Fruit fly (Drosophila melanogaster) whole organism, prepupa: ENCODE measurements around the gene AIMP2.

Source experiments
- Blimp-1 ChIP-seq: fragments of 200-800 bp; sonication (Bioruptor generic); optimal IDR thresholded peaks from 3 replicates; lab custom pipeline; 2017; ENCODE audit warnings: missing biosample characterization, missing genetic modification characterization, mild to moderate bottlenecking, moderate library complexity, missing genetic modification reagents
- CG10669 ChIP-seq: fragments of 200-800 bp; sonication (Bioruptor generic); optimal IDR thresholded peaks from 3 replicates; lab custom pipeline; 2018; ENCODE audit warnings: missing biosample characterization, mild to moderate bottlenecking, missing genetic modification characterization, moderate library complexity
- CG11294 ChIP-seq: fragments of 200-800 bp; sonication (Bioruptor generic); IDR thresholded peaks from 2 replicates; pipeline ENCODE4 v1.3.6; 2022; ENCODE audit warnings: missing biosample characterization, missing genetic modification characterization
- CG11902 ChIP-seq: fragments of 200-800 bp; sonication (Bioruptor generic); optimal IDR thresholded peaks from 3 replicates; lab custom pipeline; 2016; ENCODE audit warnings: missing biosample characterization, missing genetic modification characterization
- CG15336 ChIP-seq: fragments of 200-800 bp; sonication (Bioruptor generic); IDR thresholded peaks from 2 replicates; pipeline ENCODE4 v1.3.6; 2022; ENCODE audit warnings: missing biosample characterization, missing genetic modification characterization
- CG16779 ChIP-seq: fragments of 200-800 bp; sonication (Bioruptor generic); optimal IDR thresholded peaks from 3 replicates; lab custom pipeline; 2017; ENCODE audit warnings: missing biosample characterization, mild to moderate bottlenecking, missing genetic modification characterization
- CG3032 ChIP-seq: fragments of 200-800 bp; optimal IDR thresholded peaks from 2 replicates; lab custom pipeline; 2019; ENCODE audit warnings: missing biosample characterization, mild to moderate bottlenecking, missing genetic modification characterization, moderate library complexity
- CG32006 ChIP-seq: fragments of 200-800 bp; sonication (Bioruptor generic); optimal IDR thresholded peaks from 3 replicates; lab custom pipeline; 2017; ENCODE audit warnings: missing biosample characterization, mild to moderate bottlenecking, missing genetic modification characterization
- CG6163 ChIP-seq: fragments of 200-800 bp; sonication (Bioruptor generic); IDR thresholded peaks from 3 replicates; pipeline ENCODE4 v1.3.6; 2022; ENCODE audit warnings: missing biosample characterization, missing genetic modification characterization
- CG6276 ChIP-seq: fragments of 200-800 bp; sonication (Bioruptor generic); optimal IDR thresholded peaks from 2 replicates; lab custom pipeline; 2017; ENCODE audit warnings: missing biosample characterization, mild to moderate bottlenecking, missing genetic modification characterization
- CG6792 ChIP-seq: fragments of 200-800 bp; sonication (Bioruptor generic); optimal IDR thresholded peaks from 3 replicates; lab custom pipeline; 2016; ENCODE audit warnings: missing biosample characterization, missing genetic modification characterization
- CG6854 ChIP-seq: fragments of 200-800 bp; sonication (Bioruptor generic); optimal IDR thresholded peaks from 2 replicates; lab custom pipeline; 2017; ENCODE audit warnings: missing biosample characterization, mild to moderate bottlenecking, missing genetic modification characterization
- CG7368 ChIP-seq: fragments of 200-800 bp; sonication (Bioruptor generic); optimal IDR thresholded peaks from 3 replicates; lab custom pipeline; 2016; ENCODE audit warnings: missing biosample characterization, missing genetic modification characterization
- CG8119 ChIP-seq: fragments of 200-800 bp; sonication (Bioruptor generic); IDR thresholded peaks from 3 replicates; pipeline ENCODE4 v1.3.6; 2022; ENCODE audit warnings: missing biosample characterization, missing genetic modification characterization
- CG8632 ChIP-seq: fragments of 200-800 bp; sonication (Bioruptor generic); optimal IDR thresholded peaks from 3 replicates; lab custom pipeline; 2016; ENCODE audit warnings: missing biosample characterization, missing genetic modification characterization
- CG9139 ChIP-seq: fragments of 200-800 bp; sonication (Bioruptor generic); optimal IDR thresholded peaks from 3 replicates; lab custom pipeline; 2017; ENCODE audit warnings: missing biosample characterization, mild to moderate bottlenecking, missing genetic modification characterization
- Eip78C ChIP-seq: fragments of 200-800 bp; sonication (Bioruptor generic); peaks from one replicate; lab custom pipeline; 2016; ENCODE audit warnings: missing biosample characterization, missing genetic modification characterization
- Eip93F ChIP-seq: fragments of 200-800 bp; sonication (Bioruptor generic); optimal IDR thresholded peaks from 2 replicates; lab custom pipeline; 2016; ENCODE audit warnings: missing biosample characterization, mild to moderate bottlenecking, missing genetic modification characterization
- Ets96B ChIP-seq: fragments of 200-800 bp; optimal IDR thresholded peaks from 2 replicates; lab custom pipeline; 2019; ENCODE audit warnings: missing biosample characterization, mild to moderate bottlenecking, missing genetic modification characterization, moderate library complexity
- Gug ChIP-seq: fragments of 200-800 bp; sonication (Bioruptor generic); IDR thresholded peaks from 2 replicates; pipeline ENCODE4 v1.3.6; 2022; ENCODE audit warnings: missing biosample characterization, missing genetic modification characterization
- Hr38 ChIP-seq: sonication (Bioruptor generic); optimal IDR thresholded peaks from 2 replicates; lab custom pipeline; 2016; ENCODE audit warnings: missing biosample characterization, missing genetic modification characterization
- Hr39 ChIP-seq: fragments of 200-800 bp; sonication (Bioruptor generic); optimal IDR thresholded peaks from 2 replicates; lab custom pipeline; 2016; ENCODE audit warnings: missing biosample characterization, missing genetic modification characterization
- Hr4 ChIP-seq: fragments of 200-800 bp; sonication (Bioruptor generic); optimal IDR thresholded peaks from 3 replicates; lab custom pipeline; 2016; ENCODE audit warnings: missing biosample characterization, missing genetic modification characterization
- Lpt ChIP-seq: fragments of 200-800 bp; sonication (Bioruptor generic); optimal IDR thresholded peaks from 3 replicates; lab custom pipeline; 2016; ENCODE audit warnings: missing biosample characterization, missing genetic modification characterization
- Met ChIP-seq: fragments of 200-800 bp; sonication (Bioruptor generic); optimal IDR thresholded peaks from 3 replicates; lab custom pipeline; 2016; ENCODE audit warnings: missing biosample characterization, missing genetic modification characterization
- OdsH ChIP-seq: fragments of 200-800 bp; sonication (Bioruptor generic); optimal IDR thresholded peaks from 3 replicates; lab custom pipeline; 2016; ENCODE audit warnings: missing biosample characterization, missing genetic modification characterization
- Smox ChIP-seq: fragments of 200-800 bp; sonication (Bioruptor generic); optimal IDR thresholded peaks from 3 replicates; lab custom pipeline; 2016; ENCODE audit warnings: missing biosample characterization, missing genetic modification characterization
- Sox15 ChIP-seq: fragments of 200-800 bp; sonication (Bioruptor generic); optimal IDR thresholded peaks from 3 replicates; lab custom pipeline; 2016; ENCODE audit warnings: missing biosample characterization, missing genetic modification characterization
- achi ChIP-seq: fragments of 200-800 bp; sonication (Bioruptor generic); optimal IDR thresholded peaks from 3 replicates; lab custom pipeline; 2016; ENCODE audit warnings: missing biosample characterization, missing genetic modification characterization
- acj6 ChIP-seq: fragments of 200-800 bp; sonication (Bioruptor generic); optimal IDR thresholded peaks from 3 replicates; lab custom pipeline; 2016; ENCODE audit warnings: missing biosample characterization, missing genetic modification characterization
- cyc ChIP-seq: fragments of 200-800 bp; sonication (Bioruptor generic); optimal IDR thresholded peaks from 3 replicates; lab custom pipeline; 2016; ENCODE audit warnings: missing biosample characterization, missing genetic modification characterization
- dac ChIP-seq: fragments of 200-800 bp; sonication (Bioruptor generic); optimal IDR thresholded peaks from 2 replicates; lab custom pipeline; 2017; ENCODE audit warnings: missing biosample characterization, mild to moderate bottlenecking, missing genetic modification characterization
- dsx ChIP-seq: fragments of 200-800 bp; optimal IDR thresholded peaks from 3 replicates; lab custom pipeline; 2019; ENCODE audit warnings: missing biosample characterization, mild to moderate bottlenecking, missing genetic modification characterization, moderate library complexity; ENCODE audit not compliant: poor library complexity, severe bottlenecking
- eg ChIP-seq: fragments of 200-800 bp; sonication (Bioruptor generic); IDR thresholded peaks from 3 replicates; pipeline ENCODE4 v1.3.6; 2022; ENCODE audit warnings: missing biosample characterization, missing genetic modification characterization
- esn ChIP-seq: fragments of 200-800 bp; sonication (Bioruptor generic); optimal IDR thresholded peaks from 2 replicates; lab custom pipeline; 2016; ENCODE audit warnings: missing biosample characterization, mild to moderate bottlenecking, missing genetic modification characterization, moderate library complexity
- fd59A ChIP-seq: fragments of 200-800 bp; sonication (Bioruptor generic); optimal IDR thresholded peaks from 2 replicates; lab custom pipeline; 2017; ENCODE audit warnings: missing biosample characterization, mild to moderate bottlenecking, missing genetic modification characterization, missing genetic modification reagents
- fd85E ChIP-seq: fragments of 200-800 bp; sonication (Bioruptor generic); optimal IDR thresholded peaks from 3 replicates; lab custom pipeline; 2016; ENCODE audit warnings: missing biosample characterization, missing genetic modification characterization
- fkh ChIP-seq: fragments of 200-800 bp; sonication (Bioruptor generic); optimal IDR thresholded peaks from 3 replicates; lab custom pipeline; 2017; ENCODE audit warnings: missing biosample characterization, mild to moderate bottlenecking, missing genetic modification characterization, moderate library complexity
- lz ChIP-seq: fragments of 200-800 bp; sonication (Bioruptor generic); optimal IDR thresholded peaks from 3 replicates; lab custom pipeline; 2016; ENCODE audit warnings: missing biosample characterization, missing genetic modification characterization
- net ChIP-seq: fragments of 200-800 bp; sonication (Bioruptor generic); optimal IDR thresholded peaks from 3 replicates; lab custom pipeline; 2016; ENCODE audit warnings: missing biosample characterization, missing genetic modification characterization
- pdm3 ChIP-seq: fragments of 200-800 bp; sonication (Bioruptor generic); optimal IDR thresholded peaks from 3 replicates; lab custom pipeline; 2016; ENCODE audit warnings: missing biosample characterization, missing genetic modification characterization
- salr ChIP-seq, 2 experiments: fragments of 200-800 bp; sonication (Bioruptor generic); optimal IDR thresholded peaks; 3 replicates each; lab custom pipeline; 2016 to 2018; ENCODE audit warnings: missing biosample characterization in 2 of 2, missing genetic modification characterization in 2 of 2, mild to moderate bottlenecking in 1 of 2
- spab ChIP-seq: fragments of 200-800 bp; sonication (Bioruptor generic); optimal IDR thresholded peaks from 2 replicates; lab custom pipeline; 2017; ENCODE audit warnings: missing biosample characterization, mild to moderate bottlenecking, missing genetic modification characterization, missing genetic modification reagents
- ss ChIP-seq, 2 experiments: fragments of 200-800 bp; sonication (Bioruptor generic); optimal IDR thresholded peaks; 2 replicates in 1 of 2; 3 replicates in 1 of 2; lab custom pipeline; 2017 to 2018; ENCODE audit warnings: mild to moderate bottlenecking in 2 of 2, missing biosample characterization in 2 of 2, missing genetic modification characterization in 2 of 2, moderate library complexity in 1 of 2
- topi ChIP-seq: fragments of 200-800 bp; sonication (Bioruptor generic); optimal IDR thresholded peaks from 3 replicates; lab custom pipeline; 2016; ENCODE audit warnings: missing biosample characterization, missing genetic modification characterization

Gene AIMP2

DNA sequence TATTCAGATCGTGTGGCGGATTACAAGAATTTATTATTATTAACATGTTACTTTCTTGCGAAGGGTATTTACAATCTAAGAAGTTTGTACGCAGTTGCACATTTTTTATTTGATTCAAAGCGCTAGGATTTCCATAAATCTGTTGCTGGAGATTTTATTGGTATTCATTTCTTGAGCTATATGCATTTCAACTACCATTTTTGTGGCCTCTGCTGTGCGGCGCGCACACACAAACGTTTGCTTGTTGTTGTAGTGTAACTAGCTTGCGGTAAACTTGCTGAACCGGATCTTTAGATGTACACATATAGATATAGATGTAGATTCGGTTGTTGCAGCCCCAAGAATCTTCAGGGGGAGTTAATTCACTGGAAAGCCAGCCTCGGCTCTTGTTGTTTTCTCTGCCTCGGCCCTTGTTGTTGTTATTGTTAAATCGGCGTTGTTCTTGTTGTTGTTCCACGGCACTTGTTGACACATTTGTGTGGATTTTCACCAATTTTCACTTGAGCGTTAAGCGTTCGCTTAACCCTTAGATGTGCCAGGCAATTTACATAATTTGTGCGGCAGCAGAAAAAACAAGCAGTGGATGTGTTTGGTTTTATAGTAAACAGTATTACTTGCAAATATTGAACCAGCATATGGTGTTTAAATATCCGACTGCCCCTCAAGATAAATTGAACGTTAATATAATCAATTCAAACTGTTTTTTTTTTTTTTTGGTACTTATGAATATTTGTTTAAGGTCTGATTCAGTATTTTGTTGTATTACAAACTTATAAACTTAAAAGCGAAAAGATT is 7.6 kb downstream of the AIMP2 start (continued):
- TF ChIP-seq dsx (no peak), Lpt (GFP tag; lab: Kevin White, UChicago) (no peak), Eip78C (GFP tag; lab: Kevin White, UChicago) (peak; percentile 45), salr (GFP tag; optimal IDR thresholded peaks at IDR 0.05; lab: Kevin White, UChicago) (no peak), spab (GFP tag; lab: Kevin White, UChicago) (no peak), CG10669 (GFP tag; lab: Kevin White, UChicago) (no peak), Ets96B (tag; lab: Kevin White, UChicago) (no peak), CG6854 (GFP tag; lab: Kevin White, UChicago) (no peak), CG16779 (tag; lab: Kevin White, UChicago) (no peak), ss (GFP tag; optimal IDR thresholded peaks at IDR 0.05; lab: Kevin White, UChicago) (no peak), Smox (no peak), CG8119 (GFP tag; lab: Robert Waterston, UW) (peak; percentile 18; the same call in 1 of the 3 replicates), topi (GFP tag; lab: Kevin White, UChicago) (no peak), CG32006 (peak; percentile 19), achi (GFP tag; lab: Kevin White, UChicago) (no peak), CG6163 (GFP tag; lab: Robert Waterston, UW) (no peak), fd59A (GFP tag; lab: Kevin White, UChicago) (peak; percentile 2)

dm6 chr3L:15592536-15593260 is 9.3 kb downstream of the AIMP2 start:
- TF ChIP-seq CG9139 (GFP tag; lab: Kevin White, UChicago): no peak
- TF ChIP-seq Met: no peak
- TF ChIP-seq CG11902 (GFP tag; lab: Kevin White, UChicago): no peak
- no peak for TF ChIP-seq CG6792
- TF ChIP-seq lz (GFP tag; lab: Kevin White, UChicago): no peak
- TF ChIP-seq achi (GFP tag; lab: Kevin White, UChicago): peak; percentile 49
- no peak for TF ChIP-seq CG16779 (tag; lab: Kevin White, UChicago)
- no peak for TF ChIP-seq fd85E (GFP tag; lab: Kevin White, UChicago)
- no peak for TF ChIP-seq dsx
- TF ChIP-seq Ets96B (tag; lab: Kevin White, UChicago): peak; percentile 24
- TF ChIP-seq Eip78C (GFP tag; lab: Kevin White, UChicago): peak; percentile 67
- TF ChIP-seq CG11294 (GFP tag; lab: Robert Waterston, UW): peak; percentile 42; the same call in 1 of the 2 replicates
- TF ChIP-seq dac (GFP tag; lab: Kevin White, UChicago): no peak
- TF ChIP-seq acj6: peak; percentile 12
- TF ChIP-seq fkh (GFP tag; lab: Kevin White, UChicago): no peak
- peak; percentile 71 for TF ChIP-seq eg (GFP tag; lab: Robert Waterston, UW)
- TF ChIP-seq CG10669 (GFP tag; lab: Kevin White, UChicago): no peak
- no peak for TF ChIP-seq topi (GFP tag; lab: Kevin White, UChicago)
- TF ChIP-seq Gug (GFP tag; lab: Robert Waterston, UW): peak; percentile 61
- TF ChIP-seq Smox: no peak
- TF ChIP-seq ss (GFP tag; optimal IDR thresholded peaks at IDR 0.05; lab: Kevin White, UChicago): no peak
- no peak for TF ChIP-seq Hr38 (GFP tag; lab: Kevin White, UChicago)
- TF ChIP-seq Hr39 (GFP tag; lab: Kevin White, UChicago): no peak
- peak; percentile 48 for TF ChIP-seq Hr4 (GFP tag; lab: Kevin White, UChicago)
- TF ChIP-seq CG3032 (tag; lab: Kevin White, UChicago): peak; percentile 31
- no peak for TF ChIP-seq CG7368 (GFP tag; lab: Kevin White, UChicago)
- TF ChIP-seq pdm3 (GFP tag; lab: Kevin White, UChicago): no peak
- no peak for TF ChIP-seq net
- TF ChIP-seq Blimp-1: no peak
- TF ChIP-seq Sox15 (GFP tag; lab: Kevin White, UChicago): no peak
- TF ChIP-seq Eip93F: no peak
- TF ChIP-seq salr (GFP tag; optimal IDR thresholded peaks at IDR 0.05; lab: Kevin White, UChicago): peak in 1 of 2 experiments; percentile 56
- TF ChIP-seq CG15336 (GFP tag; lab: Robert Waterston, UW): peak; percentile 84
- TF ChIP-seq cyc (GFP tag; lab: Kevin White, UChicago): no peak
- peak; percentile 43 for TF ChIP-seq CG8632
- TF ChIP-seq fd59A (GFP tag; lab: Kevin White, UChicago): no peak
- TF ChIP-seq esn: peak; percentile 44
- peak; percentile 79 for TF ChIP-seq CG6276 (GFP tag; lab: Kevin White, UChicago)
- TF ChIP-seq OdsH (GFP tag; lab: Kevin White, UChicago): peak; percentile 40
